Worm (Caenorhabditis elegans): ENCODE data around the gene F46G11.2.

Gene F46G11.2

ce11 chrX:5802582-5802981 lies 14.6 kb downstream of the F46G11.2 start:
- TF ChIP-seq sup-37 (GFP tag; optimal IDR thresholded peaks at IDR 0.05) (no peak), nhr-11 (tag; optimal IDR thresholded peaks at IDR 0.05) (no peak), unc-86 (tag; optimal IDR thresholded peaks at IDR 0.05) (peak; percentile 39), lin-14 (GFP tag; optimal IDR thresholded peaks at IDR 0.05) (peak; percentile 41)

DNA sequence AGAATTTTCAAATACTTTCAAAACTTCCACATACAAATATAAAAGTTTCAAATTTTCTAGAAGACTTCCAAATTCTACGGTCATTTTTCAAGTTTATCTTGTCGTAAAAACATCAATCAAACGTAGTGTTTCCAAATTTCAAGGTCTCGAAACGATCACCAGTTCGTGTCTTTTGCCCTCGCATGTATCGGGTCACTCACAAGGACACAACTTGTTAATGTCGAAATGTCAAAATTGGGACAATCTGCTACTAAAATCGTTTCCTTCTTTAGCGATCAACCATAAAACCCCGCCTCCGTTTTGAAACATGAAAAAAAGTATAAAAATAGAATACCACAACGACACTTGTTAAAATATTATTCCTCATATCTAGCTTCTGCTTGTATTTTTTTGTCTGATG lies 15.5 kb downstream of the F46G11.2 start:
- TF ChIP-seq unc-62 (GFP tag; optimal IDR thresholded peaks at IDR 0.05) (no peak), ztf-11 (tag; optimal IDR thresholded peaks at IDR 0.05) (no peak), Y116A8C.19 (tag; optimal IDR thresholded peaks at IDR 0.05; ENCODE audit: borderline replicate concordance) (no peak), nhr-237 (tag; optimal IDR thresholded peaks at IDR 0.05) (no peak), dsc-1 (tag; optimal IDR thresholded peaks at IDR 0.05) (no peak), lin-13 (GFP tag; optimal IDR thresholded peaks at IDR 0.05) (no peak), aha-1 (tag; optimal IDR thresholded peaks at IDR 0.05) (no peak), lin-14 (GFP tag; optimal IDR thresholded peaks at IDR 0.05) (peak; percentile 68), elt-3 (tag; optimal IDR thresholded peaks at IDR 0.05) (no peak), nhr-85 (tag) (peak; percentile 87), blmp-1 (tag; optimal IDR thresholded peaks at IDR 0.05) (no peak), nhr-76 (tag; optimal IDR thresholded peaks at IDR 0.05) (no peak), sptf-1 (tag; optimal IDR thresholded peaks at IDR 0.05) (no peak), C34B4.2 (tag; optimal IDR thresholded peaks at IDR 0.05) (no peak), nhr-20 (tag; optimal IDR thresholded peaks at IDR 0.05) (peak; percentile 46), ztf-4 (tag; optimal IDR thresholded peaks at IDR 0.05) (peak; percentile 7), nhr-71 (tag; optimal IDR thresholded peaks at IDR 0.05) (peak; percentile 30), unc-86 (tag; optimal IDR thresholded peaks at IDR 0.05) (no peak), nhr-19 (GFP tag; conservative IDR thresholded peaks at IDR 0.05) (no peak), elt-2 (tag; optimal IDR thresholded peaks at IDR 0.05) (no peak), jun-1 (tag; optimal IDR thresholded peaks at IDR 0.05) (no peak), hlh-17 (GFP tag; optimal IDR thresholded peaks at IDR 0.05; ENCODE audit: borderline replicate concordance) (no peak), nhr-11 (tag; optimal IDR thresholded peaks at IDR 0.05) (no peak), tbx-2 (tag; optimal IDR thresholded peaks at IDR 0.05) (no peak), mef-2 (tag; optimal IDR thresholded peaks at IDR 0.05) (no peak), fkh-8 (tag; optimal IDR thresholded peaks at IDR 0.05) (no peak), nhr-28 (tag; optimal IDR thresholded peaks at IDR 0.05) (no peak), efl-1 (optimal IDR thresholded peaks at IDR 0.05) (no peak), efl-1 (GFP tag; optimal IDR thresholded peaks at IDR 0.05 in 1 of 2) (no peak), mep-1 (tag; optimal IDR thresholded peaks at IDR 0.05) (peak; percentile 66), lsy-2 (tag; optimal IDR thresholded peaks at IDR 0.05) (no peak), snu-23 (GFP tag; optimal IDR thresholded peaks at IDR 0.05) (peak; percentile 31)

DNA sequence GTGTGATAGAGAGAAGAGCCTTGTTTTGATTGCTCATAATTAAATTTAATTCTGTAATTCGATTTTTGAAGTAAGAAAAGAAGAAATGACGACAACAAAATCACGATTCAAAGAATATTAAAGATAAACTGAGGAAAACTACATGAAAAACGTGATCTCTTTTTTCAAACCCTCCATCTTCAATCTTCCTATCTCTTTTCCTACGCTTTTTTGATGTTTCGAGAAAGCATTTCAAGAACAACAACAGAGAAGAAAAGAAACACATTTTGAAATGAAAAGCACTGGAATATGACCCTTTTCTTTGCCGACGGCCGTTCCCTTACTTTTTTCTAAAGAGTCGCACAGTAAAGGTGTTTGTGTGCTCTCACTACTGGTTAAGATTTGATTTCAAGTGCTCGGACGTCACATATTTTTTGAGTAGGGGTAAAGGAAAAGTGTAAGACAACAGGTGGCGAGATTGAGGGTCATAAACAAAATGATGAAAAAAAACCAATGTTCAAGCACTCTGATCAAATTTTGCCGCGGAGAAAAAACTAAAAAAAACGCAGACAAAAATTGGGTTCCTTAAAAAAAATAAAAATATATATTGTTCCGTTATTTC lies 18.0 kb downstream of the F46G11.2 start, which contains the start of gene F13D11.3:
Gene F13D11.3, minus strand, starts transcription at position 51 of the 601 bp plus-strand sequence.
- peak; percentile 9 for TF ChIP-seq nhr-20 (tag; optimal IDR thresholded peaks at IDR 0.05)
- TF ChIP-seq lin-14 (GFP tag; optimal IDR thresholded peaks at IDR 0.05), result peak; percentile 39
- TF ChIP-seq ztf-4 (tag; optimal IDR thresholded peaks at IDR 0.05), result no peak
- no peak for TF ChIP-seq unc-86 (tag; optimal IDR thresholded peaks at IDR 0.05)
- TF ChIP-seq sox-4 (tag; optimal IDR thresholded peaks at IDR 0.05), result no peak
- TF ChIP-seq egl-13 (tag; optimal IDR thresholded peaks at IDR 0.05), result no peak
- TF ChIP-seq aha-1 (tag; optimal IDR thresholded peaks at IDR 0.05), result no peak
- no peak for TF ChIP-seq xbp-1 (tag; optimal IDR thresholded peaks at IDR 0.05)
- TF ChIP-seq elt-2 (tag; optimal IDR thresholded peaks at IDR 0.05), result no peak
- no peak for TF ChIP-seq snpc-4 (tag; optimal IDR thresholded peaks at IDR 0.05)
- TF ChIP-seq lsy-2 (tag; optimal IDR thresholded peaks at IDR 0.05), result peak in 1 of 2 experiments; percentile 21
- TF ChIP-seq ama-1 (optimal IDR thresholded peaks at IDR 0.05), result no peak
- TF ChIP-seq ztf-11 (tag; optimal IDR thresholded peaks at IDR 0.05), result no peak
- TF ChIP-seq nhr-71 (tag; optimal IDR thresholded peaks at IDR 0.05), result peak; percentile 44
- TF ChIP-seq rnt-1 (tag; optimal IDR thresholded peaks at IDR 0.05), result peak; percentile 45
